Worm (Caenorhabditis elegans): ENCODE data around the gene T09A5.15.

ce11 chrII:7812332-7812731 is 45.4 kb upstream of the T09A5.15 start:
- no peak for TF ChIP-seq F55B11.4 (tag; optimal IDR thresholded peaks at IDR 0.05; ENCODE audit: borderline replicate concordance, insufficient read depth)
- no peak for TF ChIP-seq F33H1.4 (GFP tag; IDR thresholded peaks at IDR 0.05)
- TF ChIP-seq Y95B8A.8 (GFP tag; IDR thresholded peaks at IDR 0.05), result no peak
- no peak for TF ChIP-seq unc-62 (GFP tag; optimal IDR thresholded peaks at IDR 0.05)
- no peak for TF ChIP-seq him-1 (tag; optimal IDR thresholded peaks at IDR 0.05)
- no peak for TF ChIP-seq rpc-1 (optimal IDR thresholded peaks at IDR 0.05)
- no peak for TF ChIP-seq rpc-1 (tag; optimal IDR thresholded peaks at IDR 0.05)
- no peak for TF ChIP-seq F39B2.1 (GFP tag; IDR thresholded peaks at IDR 0.05)
- no peak for TF ChIP-seq efl-1 (GFP tag; optimal IDR thresholded peaks at IDR 0.05)
